Worm (Caenorhabditis elegans) whole organism, late embryonic: ENCODE results near the gene cfz-2.
A peak's percentile ranks its signal among the peaks of the same experiment; 100 is the strongest.

Experiments used
- T23F11.4 ChIP-seq: fragments of 200-800 bp; sonication (Bioruptor generic); optimal IDR thresholded peaks from 2 replicates; lab custom pipeline; 2018; ENCODE audit warnings: mild to moderate bottlenecking, missing genetic modification characterization, missing compliant biosample characterization
- Y22D7AL.16 ChIP-seq: sonication (generic microtip); optimal IDR thresholded peaks from 2 replicates; lab custom pipeline; 2016; ENCODE audit warnings: missing genetic modification characterization, missing compliant biosample characterization
- ahr-1 ChIP-seq: sonication (generic microtip); optimal IDR thresholded peaks from 2 replicates; lab custom pipeline; 2016; ENCODE audit warnings: missing genetic modification characterization, missing compliant biosample characterization
- ceh-19 ChIP-seq: fragments of 200-800 bp; sonication (Bioruptor generic); optimal IDR thresholded peaks from 2 replicates; lab custom pipeline; 2018; ENCODE audit warnings: mild to moderate bottlenecking, missing genetic modification characterization, missing compliant biosample characterization
- ceh-30 ChIP-seq: fragments of 150-350 bp; optimal IDR thresholded peaks from 2 replicates; lab custom pipeline; 2014; ENCODE audit warnings: missing biosample characterization, missing genetic modification characterization
- ceh-34 ChIP-seq: sonication (generic microtip); optimal IDR thresholded peaks from 2 replicates; lab custom pipeline; 2016; ENCODE audit warnings: mild to moderate bottlenecking, missing genetic modification characterization, missing compliant biosample characterization
- ceh-48 ChIP-seq: sonication (generic microtip); optimal IDR thresholded peaks from 2 replicates; lab custom pipeline; 2016; ENCODE audit warnings: missing genetic modification characterization, inconsistent platforms, missing compliant biosample characterization
- ceh-6 ChIP-seq: fragments of 200-800 bp; sonication (Bioruptor generic); optimal IDR thresholded peaks from 2 replicates; lab custom pipeline; 2018; ENCODE audit warnings: mild to moderate bottlenecking, missing genetic modification characterization, missing compliant biosample characterization
- dmd-4 ChIP-seq: sonication (generic microtip); optimal IDR thresholded peaks from 2 replicates; lab custom pipeline; 2016; ENCODE audit warnings: borderline replicate concordance, missing genetic modification characterization, missing compliant biosample characterization
- elt-2 ChIP-seq: sonication (generic microtip); optimal IDR thresholded peaks from 2 replicates; lab custom pipeline; 2016; ENCODE audit warnings: missing genetic modification reagents, missing genetic modification characterization, missing compliant biosample characterization
- eyg-1 ChIP-seq: sonication (generic microtip); optimal IDR thresholded peaks from 2 replicates; lab custom pipeline; 2016; ENCODE audit warnings: missing genotype, missing genetic modification characterization, missing compliant biosample characterization
- gmeb-2 ChIP-seq: sonication (generic microtip); optimal IDR thresholded peaks from 2 replicates; lab custom pipeline; 2016; ENCODE audit warnings: missing genetic modification characterization, inconsistent platforms, missing compliant biosample characterization
- hlh-6 ChIP-seq: sonication (generic microtip); optimal IDR thresholded peaks from 2 replicates; lab custom pipeline; 2016; ENCODE audit warnings: missing genotype, missing genetic modification characterization, missing compliant biosample characterization
- lim-6 ChIP-seq: sonication (generic microtip); optimal IDR thresholded peaks from 2 replicates; lab custom pipeline; 2016; ENCODE audit warnings: missing genetic modification characterization, missing compliant biosample characterization
- lin-11 ChIP-seq: fragments of 200-800 bp; sonication (Bioruptor generic); optimal IDR thresholded peaks from 2 replicates; lab custom pipeline; 2018; ENCODE audit warnings: mild to moderate bottlenecking, missing genetic modification characterization, missing compliant biosample characterization
- madf-2 ChIP-seq: sonication (generic microtip); optimal IDR thresholded peaks from 2 replicates; lab custom pipeline; 2017; ENCODE audit warnings: missing genetic modification characterization, missing compliant biosample characterization
- nfya-1 ChIP-seq: sonication (generic microtip); optimal IDR thresholded peaks from 2 replicates; lab custom pipeline; 2017; ENCODE audit warnings: missing genetic modification characterization, mild to moderate bottlenecking, missing compliant biosample characterization, antibody characterized with exemption, moderate library complexity
- nhr-11 ChIP-seq: fragments of 150-350 bp; optimal IDR thresholded peaks from 2 replicates; lab custom pipeline; 2014; ENCODE audit warnings: missing biosample characterization, missing genetic modification characterization
- npax-4 ChIP-seq: sonication (generic microtip); optimal IDR thresholded peaks from 2 replicates; lab custom pipeline; 2016; ENCODE audit warnings: missing genetic modification characterization, missing compliant biosample characterization
- pag-3 ChIP-seq: sonication (generic microtip); optimal IDR thresholded peaks from 2 replicates; lab custom pipeline; 2016; ENCODE audit warnings: missing compliant biosample characterization, missing genetic modification characterization, borderline replicate concordance
- pat-9 ChIP-seq: fragments of 200-800 bp; sonication (Bioruptor generic); optimal IDR thresholded peaks from 2 replicates; lab custom pipeline; 2018; ENCODE audit warnings: mild to moderate bottlenecking, missing genetic modification characterization, moderate library complexity, missing compliant biosample characterization
- pax-1 ChIP-seq: fragments of 150-350 bp; optimal IDR thresholded peaks from 2 replicates; lab custom pipeline; 2014; ENCODE audit warnings: missing biosample characterization, missing genetic modification characterization
- pha-4 ChIP-seq: fragments of 150-350 bp; optimal IDR thresholded peaks from 2 replicates; lab custom pipeline; 2018; ENCODE audit warnings: missing biosample characterization, missing genetic modification reagents, missing genetic modification characterization
- pqm-1 ChIP-seq: sonication (generic microtip); optimal IDR thresholded peaks from 2 replicates; lab custom pipeline; 2016; ENCODE audit warnings: missing genetic modification characterization, missing compliant biosample characterization
- ref-2 ChIP-seq: sonication (generic microtip); optimal IDR thresholded peaks from 2 replicates; lab custom pipeline; 2016; ENCODE audit warnings: missing genetic modification characterization, missing compliant biosample characterization
- rnt-1 ChIP-seq: sonication (generic microtip); optimal IDR thresholded peaks from 2 replicates; lab custom pipeline; 2016; ENCODE audit warnings: missing genetic modification characterization, missing compliant biosample characterization
- sdc-2 ChIP-seq: sonication (generic microtip); optimal IDR thresholded peaks from 2 replicates; lab custom pipeline; 2016; ENCODE audit warnings: missing genotype, missing genetic modification characterization, missing compliant biosample characterization
- sox-2 ChIP-seq: fragments of 200-800 bp; sonication (Bioruptor generic); IDR thresholded peaks from 2 replicates; pipeline ENCODE4 v1.3.6; 2022; ENCODE audit warnings: missing genetic modification reagents, missing genetic modification characterization, missing compliant biosample characterization
- sox-4 ChIP-seq: sonication (generic microtip); optimal IDR thresholded peaks from 2 replicates; lab custom pipeline; 2017; ENCODE audit warnings: mild to moderate bottlenecking, missing genetic modification characterization, inconsistent platforms, missing compliant biosample characterization
- syd-9 ChIP-seq: sonication (generic microtip); optimal IDR thresholded peaks from 2 replicates; lab custom pipeline; 2016; ENCODE audit warnings: mild to moderate bottlenecking, missing genetic modification characterization, moderate library complexity, missing compliant biosample characterization
- tbx-2 ChIP-seq: sonication (generic microtip); optimal IDR thresholded peaks from 2 replicates; lab custom pipeline; 2016; ENCODE audit warnings: missing genetic modification characterization, missing compliant biosample characterization
- tbx-7 ChIP-seq: sonication (generic microtip); optimal IDR thresholded peaks from 2 replicates; lab custom pipeline; 2016; ENCODE audit warnings: missing genotype, missing genetic modification characterization, missing compliant biosample characterization
- ttx-3 ChIP-seq: sonication (generic microtip); optimal IDR thresholded peaks from 2 replicates; lab custom pipeline; 2016; ENCODE audit warnings: missing genetic modification reagents, missing genetic modification characterization, missing compliant biosample characterization
- unc-42 ChIP-seq: sonication (generic microtip); optimal IDR thresholded peaks from 2 replicates; lab custom pipeline; 2016; ENCODE audit warnings: missing genotype, missing genetic modification characterization, missing compliant biosample characterization
- unc-86 ChIP-seq: sonication (generic microtip); optimal IDR thresholded peaks from 2 replicates; lab custom pipeline; 2016; ENCODE audit warnings: missing genetic modification characterization, missing compliant biosample characterization

The cfz-2 gene

DNA sequence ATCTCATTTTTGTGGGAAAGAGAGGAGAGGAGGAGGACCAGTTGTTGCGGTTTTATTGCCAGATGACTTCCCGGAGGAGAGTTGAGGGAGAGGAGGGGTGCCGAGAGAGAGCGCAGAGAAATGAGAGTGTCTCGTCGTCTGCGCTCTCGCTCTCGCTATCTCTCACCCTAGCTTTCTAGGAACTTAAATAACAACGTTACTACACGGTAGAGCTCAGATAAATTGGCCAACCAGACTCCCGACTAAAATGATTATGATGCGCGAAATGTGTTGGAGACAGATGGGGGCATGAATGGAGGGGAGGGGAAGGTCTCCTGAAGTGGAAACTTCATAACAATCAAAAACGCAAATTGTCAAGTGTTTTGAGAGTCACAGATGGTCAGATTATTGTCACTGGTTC, 9.9 kb upstream of the cfz-2 start (continued):
- TF ChIP-seq nhr-11 (no peak), ttx-3 (no peak), nfya-1 (tag; lab: Kevin White, UChicago) (no peak), tbx-2 (no peak), ceh-19 (GFP tag; lab: Kevin White, UChicago) (no peak), sdc-2 (no peak), T23F11.4 (GFP tag; lab: Kevin White, UChicago) (no peak), unc-42 (tag; lab: Kevin White, UChicago) (peak; percentile 82), sox-4 (tag; lab: Kevin White, UChicago) (no peak), ref-2 (tag; lab: Kevin White, UChicago) (peak; percentile 28)

DNA sequence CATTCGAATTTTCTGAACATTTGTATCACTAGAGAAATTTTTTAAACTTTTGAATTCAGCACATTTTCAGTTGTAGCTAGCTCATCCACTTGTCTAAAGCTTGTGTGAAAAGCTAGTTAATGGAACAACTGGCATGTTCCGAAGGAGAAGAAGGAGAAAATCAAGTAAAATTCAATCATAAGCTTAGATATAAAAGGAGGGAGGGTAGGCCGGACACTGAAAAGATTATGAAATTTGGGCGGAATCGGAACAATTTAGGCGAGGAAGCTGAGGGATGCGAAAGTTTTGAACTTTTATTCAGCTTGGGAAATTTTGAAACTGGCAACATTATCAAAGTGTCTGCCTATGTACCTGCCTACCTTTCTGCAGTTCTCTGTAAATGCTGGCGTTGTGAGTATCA, 7.8 kb upstream of the cfz-2 start:
- TF ChIP-seq sox-4 (tag; lab: Kevin White, UChicago) (no peak), pax-1 (tag; lab: Kevin White, UChicago) (no peak), unc-42 (tag; lab: Kevin White, UChicago) (peak; percentile 89)

DNA sequence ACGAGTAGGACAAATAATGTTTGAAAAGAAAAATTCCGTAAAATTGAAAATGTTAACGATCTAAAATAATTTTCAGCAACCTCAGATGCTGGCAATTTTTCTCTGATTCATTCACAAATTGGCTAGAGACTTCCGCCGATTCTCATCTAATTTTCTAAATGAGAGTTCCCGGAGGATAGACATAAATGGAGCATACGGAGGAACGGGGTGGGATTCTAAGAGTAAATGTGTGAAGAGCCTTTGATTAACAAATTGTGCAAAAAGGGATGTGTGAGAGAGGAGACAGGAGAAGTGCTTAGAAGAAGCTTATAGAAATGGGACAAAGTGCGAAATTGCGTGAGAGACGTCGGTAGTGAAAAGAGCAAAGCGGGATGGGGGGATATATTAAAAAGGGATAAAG, 7.0 kb upstream of the cfz-2 start:
- TF ChIP-seq unc-42 (tag; lab: Kevin White, UChicago) (peak; percentile 65), T23F11.4 (GFP tag; lab: Kevin White, UChicago) (no peak), eyg-1 (no peak), rnt-1 (tag; lab: Kevin White, UChicago) (no peak), dmd-4 (tag; lab: Kevin White, UChicago) (no peak), lin-11 (tag; lab: Kevin White, UChicago) (no peak)

DNA sequence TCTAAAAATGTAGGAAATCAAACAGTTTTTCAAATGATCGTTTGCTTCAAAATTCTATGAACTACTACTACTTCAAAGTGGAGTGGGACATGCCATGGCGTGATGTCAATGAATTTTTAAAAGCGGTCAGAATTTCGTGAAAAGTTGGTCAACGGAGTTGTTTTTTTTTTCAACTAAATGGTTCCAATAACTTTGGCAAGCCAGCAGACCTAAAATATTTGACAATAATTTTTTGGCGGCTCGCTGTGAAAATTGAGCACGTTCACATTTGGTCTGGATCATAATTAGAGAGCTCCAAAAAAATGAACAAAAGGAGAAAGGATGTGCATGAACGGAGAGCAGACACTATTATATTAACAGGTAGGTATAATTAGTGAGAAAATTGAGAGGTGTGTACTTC, 5.7 kb upstream of the cfz-2 start:
- TF ChIP-seq T23F11.4 (GFP tag; lab: Kevin White, UChicago) (no peak), eyg-1 (no peak), ceh-30 (tag; lab: Kevin White, UChicago) (no peak), ref-2 (tag; lab: Kevin White, UChicago) (peak; percentile 72)

DNA sequence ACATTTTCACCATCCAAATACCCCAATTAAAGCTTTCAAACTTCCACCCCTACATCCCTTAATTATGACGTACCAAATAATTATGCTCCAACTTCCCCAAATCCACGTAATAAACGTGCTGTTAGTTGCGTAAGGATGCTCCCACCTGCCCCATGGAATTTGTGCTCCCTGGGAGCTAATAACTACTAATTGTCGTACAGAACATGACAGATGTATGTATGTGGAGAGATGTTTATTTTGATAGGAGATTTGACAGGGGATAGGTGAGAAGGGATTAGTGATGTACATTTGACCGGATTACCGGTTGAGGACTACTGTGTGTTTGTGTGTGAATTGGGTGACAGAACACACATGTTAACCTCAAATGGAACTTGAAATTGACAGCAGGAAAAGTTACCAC, 5.1 kb upstream of the cfz-2 start:
- no peak for TF ChIP-seq ceh-48 (tag; lab: Kevin White, UChicago)
- TF ChIP-seq tbx-2 = peak; percentile 8
- no peak for TF ChIP-seq pha-4 (tag; lab: Kevin White, UChicago)

DNA sequence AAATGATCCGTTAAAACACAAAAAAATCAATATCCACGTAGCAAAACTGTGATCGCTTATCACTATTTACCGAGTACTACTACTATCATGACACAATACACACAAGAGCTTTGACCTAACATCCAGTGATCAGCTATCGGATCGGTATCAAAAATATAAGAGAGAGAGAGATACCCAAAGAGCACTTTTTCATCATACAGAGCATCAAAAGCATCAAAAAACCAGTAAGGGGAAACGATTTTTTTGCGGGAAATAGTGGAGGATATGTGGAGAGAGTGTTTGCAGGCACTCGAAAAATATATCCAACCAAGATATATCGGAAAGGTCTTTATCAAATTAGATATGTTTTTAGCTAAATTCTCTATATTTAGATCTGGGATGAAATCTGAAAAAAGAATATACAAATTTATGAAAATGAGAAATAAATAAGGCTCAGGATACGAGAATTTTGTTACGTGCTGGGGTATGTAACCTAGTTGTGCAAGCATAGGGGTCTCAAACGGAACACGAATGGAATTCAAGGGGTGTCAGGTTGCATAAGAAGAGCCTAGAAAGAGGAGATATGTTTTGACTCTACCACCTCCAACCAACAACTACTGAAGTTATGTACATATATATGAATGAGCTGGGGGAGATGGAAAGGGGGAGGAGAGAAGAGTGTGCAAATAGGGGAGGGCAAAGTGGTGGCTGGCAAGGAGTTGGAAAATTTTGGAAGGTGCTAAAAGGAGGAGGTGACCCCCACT, 584 bp upstream of the cfz-2 start:
- TF ChIP-seq tbx-7 (tag; lab: Kevin White, UChicago) (no peak), npax-4 (tag; lab: Kevin White, UChicago) (no peak), sox-2 (GFP tag; lab: Robert Waterston, UW) (no peak), pha-4 (tag; lab: Kevin White, UChicago) (no peak), ceh-34 (tag; lab: Kevin White, UChicago) (peak; percentile 92), pat-9 (no peak), Y22D7AL.16 (tag; lab: Kevin White, UChicago) (no peak), ceh-6 (GFP tag; lab: Kevin White, UChicago) (no peak), lim-6 (tag; lab: Kevin White, UChicago) (no peak), lin-11 (tag; lab: Kevin White, UChicago) (no peak), syd-9 (tag; lab: Kevin White, UChicago) (no peak), pag-3 (tag; lab: Kevin White, UChicago) (no peak), tbx-2 (peak; percentile 37), gmeb-2 (tag; lab: Kevin White, UChicago) (no peak), elt-2 (tag; lab: Kevin White, UChicago) (no peak), ahr-1 (no peak), madf-2 (tag; lab: Kevin White, UChicago) (no peak), dmd-4 (tag; lab: Kevin White, UChicago) (no peak), hlh-6 (tag; lab: Kevin White, UChicago) (no peak), unc-86 (tag; lab: Kevin White, UChicago) (no peak), ceh-19 (GFP tag; lab: Kevin White, UChicago) (peak; percentile 2), ref-2 (tag; lab: Kevin White, UChicago) (peak; percentile 23), pqm-1 (tag; lab: Kevin White, UChicago) (no peak)
- TF ChIP-seq, all 69 proteins: peak for 4
